Fruit fly (Drosophila melanogaster) whole organism, pupa: ENCODE measurements around the gene CG7131.

ENCODE experiments used
- CG10348 ChIP-seq: fragments of 200-800 bp; sonication (Bioruptor generic); IDR thresholded peaks from 2 replicates; pipeline ENCODE4 v1.3.6; 2022; ENCODE audit warnings: missing biosample characterization, missing genetic modification characterization
- CG15710 ChIP-seq: fragments of 200-800 bp; sonication (Bioruptor generic); optimal IDR thresholded peaks from 2 replicates; lab custom pipeline; 2018; ENCODE audit warnings: missing biosample characterization, mild to moderate bottlenecking, missing genetic modification characterization, moderate library complexity
- CG4496 ChIP-seq: fragments of 200-800 bp; sonication (Bioruptor generic); IDR thresholded peaks from 3 replicates; pipeline ENCODE4 v1.3.6; 2022; ENCODE audit warnings: missing biosample characterization, missing genetic modification characterization
- CG8301 ChIP-seq: fragments of 200-800 bp; sonication (Bioruptor generic); optimal IDR thresholded peaks from 2 replicates; lab custom pipeline; 2018; ENCODE audit warnings: missing biosample characterization, mild to moderate bottlenecking, missing genetic modification characterization
- CG9948 ChIP-seq: fragments of 200-800 bp; sonication (Bioruptor generic); optimal IDR thresholded peaks from 2 replicates; lab custom pipeline; 2018; ENCODE audit warnings: missing biosample characterization, mild to moderate bottlenecking, missing genetic modification characterization, moderate library complexity
- D1 ChIP-seq: fragments of 200-800 bp; sonication (Bioruptor generic); optimal IDR thresholded peaks from 2 replicates; lab custom pipeline; 2018; ENCODE audit warnings: missing biosample characterization, mild to moderate bottlenecking, missing genetic modification characterization, moderate library complexity
- EcR ChIP-seq: fragments of 200-800 bp; sonication (Bioruptor generic); optimal IDR thresholded peaks from 3 replicates; lab custom pipeline; 2019; ENCODE audit warnings: missing biosample characterization, missing genetic modification characterization, mild to moderate bottlenecking, moderate library complexity, missing genetic modification reagents
- Ets98B ChIP-seq: fragments of 200-800 bp; sonication (Bioruptor generic); IDR thresholded peaks from 2 replicates; pipeline ENCODE4 v1.3.6; 2022; ENCODE audit warnings: missing biosample characterization, missing genetic modification characterization
- rn ChIP-seq: fragments of 200-800 bp; sonication (Bioruptor generic); IDR thresholded peaks from 2 replicates; pipeline ENCODE4 v1.3.6; 2022; ENCODE audit warnings: missing biosample characterization, missing genetic modification characterization

dm6 chr3R:18292371-18292770 lies 3.8 kb upstream of the CG7131 start:
- TF ChIP-seq rn (GFP tag; lab: Robert Waterston, UW), result no peak
- no peak for TF ChIP-seq CG4496 (GFP tag; lab: Robert Waterston, UW)
- TF ChIP-seq CG15710 (tag; lab: Kevin White, UChicago), result no peak
- TF ChIP-seq CG10348, result no peak
- TF ChIP-seq CG9948, result no peak
- no peak for TF ChIP-seq EcR (GFP tag; lab: Kevin White, UChicago)
- no peak for TF ChIP-seq D1 (tag; lab: Kevin White, UChicago)
- TF ChIP-seq CG8301 (tag; lab: Kevin White, UChicago), result no peak
- no peak for TF ChIP-seq Ets98B (GFP tag; lab: Robert Waterston, UW)
